Fruit fly (Drosophila melanogaster) whole organism, embryonic: ENCODE measurements around the gene mEFG1.

Experiments
- Atf-2 ChIP-seq: fragments of 200-800 bp; sonication (Bioruptor generic); optimal IDR thresholded peaks from 2 replicates; lab custom pipeline; 2016; ENCODE audit warnings: missing biosample characterization, missing genetic modification characterization
- Atf6 ChIP-seq: fragments of 200-800 bp; sonication (Bioruptor generic); IDR thresholded peaks from 2 replicates; pipeline ENCODE4 v1.3.6; 2022; ENCODE audit warnings: missing biosample characterization, missing genetic modification characterization
- BEAF-32 ChIP-seq: fragments of 200-800 bp; sonication (Bioruptor generic); optimal IDR thresholded peaks from 3 replicates; lab custom pipeline; 2017; ENCODE audit warnings: missing biosample characterization, missing genetic modification characterization, mild to moderate bottlenecking, moderate library complexity, missing genetic modification reagents
- CG10431 ChIP-seq: fragments of 200-800 bp; sonication (Bioruptor generic); optimal IDR thresholded peaks from 3 replicates; lab custom pipeline; 2018; ENCODE audit warnings: missing biosample characterization, mild to moderate bottlenecking, missing genetic modification characterization
- CG11695 ChIP-seq: fragments of 200-800 bp; sonication (Bioruptor generic); IDR thresholded peaks from 3 replicates; pipeline ENCODE4 v1.3.6; 2022; ENCODE audit warnings: missing biosample characterization, missing genetic modification characterization
- CG12391 ChIP-seq: fragments of 200-800 bp; sonication (Bioruptor generic); optimal IDR thresholded peaks from 3 replicates; lab custom pipeline; 2018; ENCODE audit warnings: missing biosample characterization, mild to moderate bottlenecking, missing genetic modification characterization, moderate library complexity
- CG14441 ChIP-seq: fragments of 200-800 bp; sonication (Bioruptor generic); IDR thresholded peaks from 2 replicates; pipeline ENCODE4 v1.3.6; 2022; ENCODE audit warnings: missing biosample characterization, missing genetic modification characterization
- CG15269 ChIP-seq: fragments of 200-800 bp; sonication (Bioruptor generic); optimal IDR thresholded peaks from 2 replicates; lab custom pipeline; 2018; ENCODE audit warnings: missing biosample characterization, mild to moderate bottlenecking, missing genetic modification characterization, moderate library complexity
- CG1603 ChIP-seq: fragments of 200-800 bp; sonication (Bioruptor generic); optimal IDR thresholded peaks from 2 replicates; lab custom pipeline; 2019; ENCODE audit warnings: missing biosample characterization, mild to moderate bottlenecking, missing genetic modification characterization, moderate library complexity
- CG17186 ChIP-seq: fragments of 200-800 bp; sonication (Bioruptor generic); optimal IDR thresholded peaks from 3 replicates; lab custom pipeline; 2017; ENCODE audit warnings: missing biosample characterization, missing genetic modification reagents, missing genetic modification characterization
- CG2116 ChIP-seq: fragments of 200-800 bp; sonication (Bioruptor generic); optimal IDR thresholded peaks from 3 replicates; lab custom pipeline; 2018; ENCODE audit warnings: missing biosample characterization, mild to moderate bottlenecking, missing genetic modification characterization
- CG32532 ChIP-seq: fragments of 200-800 bp; sonication (Bioruptor generic); IDR thresholded peaks from 2 replicates; pipeline ENCODE4 v1.3.6; 2022; ENCODE audit warnings: missing biosample characterization, missing genetic modification characterization
- CG3281 ChIP-seq: fragments of 200-800 bp; sonication (Bioruptor generic); optimal IDR thresholded peaks from 3 replicates; lab custom pipeline; 2017; ENCODE audit warnings: missing biosample characterization, mild to moderate bottlenecking, missing genetic modification characterization
- CG34224 ChIP-seq: fragments of 200-800 bp; sonication (Bioruptor generic); IDR thresholded peaks from 3 replicates; pipeline ENCODE4 v1.3.6; 2022; ENCODE audit warnings: missing biosample characterization, missing genetic modification characterization; ENCODE audit not compliant: partially characterized antibody
- CG4360 ChIP-seq: fragments of 200-800 bp; sonication (Bioruptor generic); IDR thresholded peaks from 2 replicates; pipeline ENCODE4 v1.3.6; 2022; ENCODE audit warnings: missing biosample characterization, missing genetic modification characterization
- CG43689 ChIP-seq: fragments of 200-800 bp; sonication (Bioruptor generic); IDR thresholded peaks from 2 replicates; pipeline ENCODE4 v1.3.6; 2022; ENCODE audit warnings: missing biosample characterization, missing genetic modification characterization
- CG8281 ChIP-seq: fragments of 200-800 bp; sonication (Bioruptor generic); optimal IDR thresholded peaks from 2 replicates; lab custom pipeline; 2018; ENCODE audit warnings: missing biosample characterization, mild to moderate bottlenecking, missing genetic modification characterization, moderate library complexity
- CHES-1-like ChIP-seq: fragments of 200-800 bp; sonication (Bioruptor generic); optimal IDR thresholded peaks from 2 replicates; lab custom pipeline; 2016; ENCODE audit warnings: missing biosample characterization, missing genetic modification characterization
- CTCF ChIP-seq: fragments of 200-800 bp; sonication (Bioruptor generic); optimal IDR thresholded peaks from 2 replicates; lab custom pipeline; 2017; ENCODE audit warnings: missing biosample characterization, mild to moderate bottlenecking, missing genetic modification characterization, moderate library complexity
- Doc2 ChIP-seq: fragments of 200-800 bp; sonication (Bioruptor generic); IDR thresholded peaks from 2 replicates; pipeline ENCODE4 v1.3.6; 2022; ENCODE audit warnings: missing biosample characterization, missing genetic modification characterization
- Drgx ChIP-seq: fragments of 200-800 bp; sonication (Bioruptor generic); IDR thresholded peaks from 2 replicates; pipeline ENCODE4 v1.3.6; 2022; ENCODE audit warnings: missing biosample characterization, missing genetic modification characterization
- Pdp1 ChIP-seq, 2 experiments: fragments of 200-800 bp; sonication (Bioruptor generic); optimal IDR thresholded peaks; 3 replicates each; lab custom pipeline; 2016; ENCODE audit warnings: missing biosample characterization in 2 of 2, missing genetic modification characterization in 2 of 2, mild to moderate bottlenecking in 1 of 2, moderate library complexity in 1 of 2
- Poxn ChIP-seq: fragments of 200-800 bp; sonication (Bioruptor generic); IDR thresholded peaks from 2 replicates; pipeline ENCODE4 v1.3.6; 2022; ENCODE audit warnings: missing biosample characterization, missing genetic modification characterization
- Sry-δ ChIP-seq: fragments of 200-800 bp; sonication (Bioruptor generic); optimal IDR thresholded peaks from 2 replicates; lab custom pipeline; 2016; ENCODE audit warnings: missing biosample characterization, missing genetic modification characterization
- Ssrp ChIP-seq: fragments of 200-800 bp; sonication (Bioruptor generic); optimal IDR thresholded peaks from 2 replicates; lab custom pipeline; 2018; ENCODE audit warnings: missing biosample characterization, mild to moderate bottlenecking, missing genetic modification characterization, moderate library complexity
- Trl ChIP-seq, 3 experiments: fragments of >200 bp in 2 of 3; fragments of 200-800 bp in 1 of 3; sonication (Bioruptor generic) in 1 of 3; optimal IDR thresholded peaks; 2 replicates in 1 of 3; 3 replicates in 2 of 3; lab custom pipeline; 2016 to 2017; ENCODE audit warnings: missing biosample characterization in 1 of 3, missing genetic modification characterization in 1 of 3
- cato ChIP-seq: fragments of 200-800 bp; sonication (Bioruptor generic); optimal IDR thresholded peaks from 2 replicates; lab custom pipeline; 2016; ENCODE audit warnings: missing biosample characterization, missing genetic modification characterization, borderline replicate concordance
- cg ChIP-seq: fragments of 200-800 bp; sonication (Bioruptor generic); optimal IDR thresholded peaks from 3 replicates; lab custom pipeline; 2019; ENCODE audit warnings: missing biosample characterization, mild to moderate bottlenecking, missing genetic modification characterization, moderate library complexity
- ems ChIP-seq: fragments of 200-800 bp; sonication (Bioruptor generic); optimal IDR thresholded peaks from 3 replicates; lab custom pipeline; 2016; ENCODE audit warnings: missing biosample characterization, missing genetic modification characterization
- eve ChIP-seq, 2 experiments: fragments of >200 bp; optimal IDR thresholded peaks; 2 replicates each; lab custom pipeline; 2017; ENCODE audit warnings: missing biosample characterization in 2 of 2, missing genetic modification characterization in 2 of 2
- ftz-f1 ChIP-seq: fragments of 200-800 bp; sonication (Bioruptor generic); optimal IDR thresholded peaks from 2 replicates; lab custom pipeline; 2016; ENCODE audit warnings: missing biosample characterization, missing genetic modification characterization
- gce ChIP-seq: fragments of 200-800 bp; sonication (Bioruptor generic); IDR thresholded peaks from 3 replicates; pipeline ENCODE4 v1.3.6; 2022; ENCODE audit warnings: missing biosample characterization, missing genetic modification characterization
- gem ChIP-seq: fragments of 200-800 bp; sonication (Bioruptor generic); optimal IDR thresholded peaks from 2 replicates; lab custom pipeline; 2019; ENCODE audit warnings: missing biosample characterization, mild to moderate bottlenecking, missing genetic modification characterization, moderate library complexity
- hbn ChIP-seq: fragments of 200-800 bp; sonication (Bioruptor generic); IDR thresholded peaks from 2 replicates; pipeline ENCODE4 v1.3.6; 2022; ENCODE audit warnings: missing biosample characterization, missing genetic modification characterization; ENCODE audit not compliant: partially characterized antibody
- hkb ChIP-seq, 2 experiments: fragments of 200-800 bp in 1 of 2; fragments of >200 bp in 1 of 2; sonication (Bioruptor generic) in 1 of 2; IDR thresholded peaks in 1 of 2; optimal IDR thresholded peaks in 1 of 2; 2 replicates each; pipeline versions ENCODE4 v1.3.6 to Lab custom; 2017 to 2022; ENCODE audit warnings: missing biosample characterization in 1 of 2, missing genetic modification characterization in 1 of 2
- insv ChIP-seq, 2 experiments: fragments of 200-800 bp; sonication (Bioruptor generic); optimal IDR thresholded peaks; 3 replicates each; lab custom pipeline; 2016 to 2018; ENCODE audit warnings: missing biosample characterization in 2 of 2, missing genetic modification characterization in 2 of 2
- ken ChIP-seq: fragments of 200-800 bp; sonication (Bioruptor generic); IDR thresholded peaks from 3 replicates; pipeline ENCODE4 v1.3.6; 2022; ENCODE audit warnings: missing biosample characterization, missing genetic modification characterization
- lilli ChIP-seq: fragments of 200-800 bp; sonication (Bioruptor generic); optimal IDR thresholded peaks from 3 replicates; lab custom pipeline; 2016; ENCODE audit warnings: missing biosample characterization, missing genetic modification characterization
- lola ChIP-seq, 3 experiments: fragments of >200 bp in 2 of 3; fragments of 200-800 bp in 1 of 3; sonication (Bioruptor generic) in 1 of 3; optimal IDR thresholded peaks; 2 replicates each; lab custom pipeline; 2017 to 2019; ENCODE audit warnings: missing biosample characterization in 3 of 3, missing genetic modification characterization in 3 of 3, mild to moderate bottlenecking in 1 of 3, moderate library complexity in 1 of 3
- mld ChIP-seq: fragments of 200-800 bp; sonication (Bioruptor generic); IDR thresholded peaks from 3 replicates; pipeline ENCODE4 v1.3.6; 2022; ENCODE audit warnings: missing biosample characterization, missing genetic modification characterization; ENCODE audit not compliant: partially characterized antibody
- onecut ChIP-seq: fragments of 200-800 bp; sonication (Bioruptor generic); IDR thresholded peaks from 2 replicates; pipeline ENCODE4 v1.3.6; 2022; ENCODE audit warnings: missing biosample characterization, missing genetic modification characterization
- phol ChIP-seq: fragments of 200-800 bp; sonication (Bioruptor generic); optimal IDR thresholded peaks from 3 replicates; lab custom pipeline; 2018; ENCODE audit warnings: missing biosample characterization, mild to moderate bottlenecking, missing genetic modification characterization, moderate library complexity
- repo ChIP-seq: fragments of 200-800 bp; sonication (Bioruptor generic); optimal IDR thresholded peaks from 2 replicates; lab custom pipeline; 2016; ENCODE audit warnings: missing biosample characterization, missing genetic modification characterization
- sr ChIP-seq: fragments of 200-800 bp; sonication (Bioruptor generic); IDR thresholded peaks from 3 replicates; pipeline ENCODE4 v1.3.6; 2022; ENCODE audit warnings: missing biosample characterization, missing genetic modification characterization
- tup ChIP-seq: fragments of 200-800 bp; sonication (Bioruptor generic); optimal IDR thresholded peaks from 2 replicates; lab custom pipeline; 2016; ENCODE audit warnings: missing biosample characterization, mild to moderate bottlenecking, missing genetic modification characterization, moderate library complexity
- unpg ChIP-seq: fragments of 200-800 bp; sonication (Bioruptor generic); optimal IDR thresholded peaks from 3 replicates; lab custom pipeline; 2018; ENCODE audit warnings: missing biosample characterization, mild to moderate bottlenecking, missing genetic modification characterization, moderate library complexity
- zf30C ChIP-seq: fragments of 200-800 bp; sonication (Bioruptor generic); optimal IDR thresholded peaks from 3 replicates; lab custom pipeline; 2018; ENCODE audit warnings: missing biosample characterization, mild to moderate bottlenecking, missing genetic modification characterization
- zfh1 ChIP-seq: fragments of 200-800 bp; sonication (Bioruptor generic); IDR thresholded peaks from 3 replicates; pipeline ENCODE4 v1.3.6; 2022; ENCODE audit warnings: missing biosample characterization, missing genetic modification characterization

mEFG1 gene

dm6 chr2L:7219650-7220267, 3.1 kb downstream of the mEFG1 start, which contains the start of gene CG13784 (continued):
- peak; percentile 61 for TF ChIP-seq CG32532
- TF ChIP-seq ems (GFP tag; lab: Kevin White, UChicago), result no peak
- no peak for TF ChIP-seq Poxn
- peak; percentile 45; the same call in 1 of the 2 replicates for TF ChIP-seq Drgx
- TF ChIP-seq phol (tag; lab: Kevin White, UChicago), result peak; percentile 52
- peak; percentile 78 for TF ChIP-seq BEAF-32 (GFP tag; lab: Kevin White, UChicago)
- TF ChIP-seq ftz-f1 (GFP tag; lab: Kevin White, UChicago), result no peak
- TF ChIP-seq CG43689 (GFP tag; lab: Robert Waterston, UW), result no peak
- peak; percentile 43 for TF ChIP-seq CG2116 (GFP tag; lab: Kevin White, UChicago)
- peak in 1 of 3 experiments; percentile 94 for TF ChIP-seq lola (GFP tag; optimal IDR thresholded peaks at IDR 0.05; lab: Kevin White, UChicago)
- peak; percentile 23; the same call in 1 of the 3 replicates for TF ChIP-seq CG11695 (GFP tag; lab: Robert Waterston, UW)
- peak; percentile 51; the same call in 1 of the 2 replicates for TF ChIP-seq hbn (GFP tag; lab: Robert Waterston, UW)
- no peak for TF ChIP-seq Ssrp (tag; lab: Kevin White, UChicago)
- TF ChIP-seq gce (GFP tag; lab: Robert Waterston, UW), result no peak
- TF ChIP-seq CTCF (GFP tag; lab: Kevin White, UChicago), result no peak
- no peak for TF ChIP-seq Atf-2 (GFP tag; lab: Kevin White, UChicago)
- peak; percentile 51 for TF ChIP-seq CG15269 (tag; lab: Kevin White, UChicago)
- TF ChIP-seq Atf6 (GFP tag; lab: Robert Waterston, UW), result peak; percentile 57
- 0 out of 3 replicates have a peak, but pooled peaks have one; percentile 5 for TF ChIP-seq ken (GFP tag; lab: Robert Waterston, UW)
- TF ChIP-seq eve (GFP tag; optimal IDR thresholded peaks at IDR 0.05; lab: Kevin White, UChicago), result no peak
- no peak for TF ChIP-seq CG8281 (tag; lab: Kevin White, UChicago)
- peak; percentile 11 for TF ChIP-seq onecut
- no peak for TF ChIP-seq CG14441 (GFP tag; lab: Robert Waterston, UW)
- no peak for TF ChIP-seq CG10431 (GFP tag; lab: Kevin White, UChicago)
- no peak for TF ChIP-seq sr (GFP tag; lab: Robert Waterston, UW)
- no peak for TF ChIP-seq hkb (optimal IDR thresholded peaks at IDR 0.05; lab: Kevin White, UChicago)
- peak; percentile 38; the same call in 1 of the 2 replicates for TF ChIP-seq hkb (GFP tag; IDR thresholded peaks at IDR 0.05; lab: Robert Waterston, UW)
- peak in 1 of 2 experiments; percentile 41 for TF ChIP-seq insv (GFP tag; optimal IDR thresholded peaks at IDR 0.05; lab: Kevin White, UChicago)
- no peak for TF ChIP-seq zfh1
- peak in 1 of 2 experiments; percentile 66 for TF ChIP-seq Pdp1 (GFP tag; optimal IDR thresholded peaks at IDR 0.05; lab: Kevin White, UChicago)
- TF ChIP-seq mld (GFP tag; lab: Robert Waterston, UW), result peak; percentile 55; the same call in 1 of the 3 replicates
- peak; percentile 23 for TF ChIP-seq CG17186 (GFP tag; lab: Kevin White, UChicago)
- TF ChIP-seq repo (GFP tag; lab: Kevin White, UChicago), result no peak
- TF ChIP-seq tup (GFP tag; lab: Kevin White, UChicago), result no peak
- TF ChIP-seq, all 482 proteins: peak for 220

dm6 chr2L:7219172-7219571, 3.7 kb downstream of the mEFG1 start:
- TF ChIP-seq Doc2 (GFP tag; lab: Robert Waterston, UW) (no peak), mld (GFP tag; lab: Robert Waterston, UW) (0 out of 3 replicates have a peak, but pooled peaks have one; percentile 11), CG34224 (GFP tag; lab: Robert Waterston, UW) (no peak), zf30C (peak; percentile 60), CG1603 (peak; percentile 1), cato (GFP tag; lab: Kevin White, UChicago) (no peak), lilli (GFP tag; lab: Kevin White, UChicago) (no peak), gem (peak; percentile 10), CHES-1-like (no peak), CG4360 (peak; percentile 73), unpg (GFP tag; lab: Kevin White, UChicago) (peak; percentile 5), sr (GFP tag; lab: Robert Waterston, UW) (peak; percentile 46; the same call in 1 of the 3 replicates), Sry-δ (GFP tag; lab: Kevin White, UChicago) (no peak), eve (GFP tag; optimal IDR thresholded peaks at IDR 0.05; lab: Kevin White, UChicago) (peak in 1 of 2 experiments; percentile 58), CG3281 (GFP tag; lab: Kevin White, UChicago) (no peak), CG12391 (tag; lab: Kevin White, UChicago) (peak; percentile 8), Trl (optimal IDR thresholded peaks at IDR 0.05; lab: Kevin White, UChicago) (peak; percentile 45 to 62), Trl (GFP tag; optimal IDR thresholded peaks at IDR 0.05; lab: Kevin White, UChicago) (no peak), cg (peak; percentile 67)
